Fruit fly (Drosophila melanogaster) whole organism, adult: Measurements from ENCODE around the gene CG34025.

ENCODE experiments used
- CG33017 ChIP-seq: fragments of 200-800 bp; sonication (Bioruptor generic); optimal IDR thresholded peaks from 2 replicates; lab custom pipeline; 2018; ENCODE audit warnings: missing biosample characterization, mild to moderate bottlenecking, missing genetic modification characterization, moderate library complexity
- CG5204 ChIP-seq: fragments of 200-800 bp; sonication (Bioruptor generic); optimal IDR thresholded peaks from 2 replicates; lab custom pipeline; 2016; ENCODE audit warnings: missing biosample characterization, missing genetic modification characterization
- Clk ChIP-seq: fragments of 200-800 bp; sonication (Bioruptor generic); optimal IDR thresholded peaks from 2 replicates; lab custom pipeline; 2017; ENCODE audit warnings: missing biosample characterization, missing genetic modification characterization
- Mnt ChIP-seq: fragments of 200-800 bp; sonication (Bioruptor generic); optimal IDR thresholded peaks from 2 replicates; lab custom pipeline; 2016; ENCODE audit warnings: missing biosample characterization, mild to moderate bottlenecking, missing genetic modification characterization
- bab1 ChIP-seq: fragments of 200-800 bp; sonication (Bioruptor generic); optimal IDR thresholded peaks from 3 replicates; lab custom pipeline; 2019; ENCODE audit warnings: missing biosample characterization, mild to moderate bottlenecking, missing genetic modification characterization, moderate library complexity
- pad ChIP-seq: fragments of 200-800 bp; sonication (Bioruptor generic); optimal IDR thresholded peaks from 3 replicates; lab custom pipeline; 2017; ENCODE audit warnings: missing biosample characterization, missing genetic modification characterization, mild to moderate bottlenecking, moderate library complexity, missing genetic modification reagents

dm6 chr3L:2951518-2951917 is 9.3 kb downstream of the CG34025 start, which contains the start of gene CG32846:
- no peak for TF ChIP-seq CG33017 (tag; lab: Kevin White, UChicago)
- TF ChIP-seq Mnt, result no peak
- TF ChIP-seq bab1 (GFP tag; lab: Kevin White, UChicago), result no peak
- no peak for TF ChIP-seq CG5204 (GFP tag; lab: Kevin White, UChicago)
- TF ChIP-seq Clk, result no peak
- no peak for TF ChIP-seq pad (GFP tag; lab: Kevin White, UChicago)
